Fruit fly (Drosophila melanogaster) whole organism, embryonic: Measurements from ENCODE around the gene enc.

Source experiments
- Atf-2 ChIP-seq: fragments of 200-800 bp; sonication (Bioruptor generic); optimal IDR thresholded peaks from 2 replicates; lab custom pipeline; 2016; ENCODE audit warnings: missing biosample characterization, missing genetic modification characterization
- Bgb ChIP-seq: fragments of 200-800 bp; sonication (Bioruptor generic); IDR thresholded peaks from 2 replicates; pipeline ENCODE4 v1.3.6; 2022; ENCODE audit warnings: missing biosample characterization, missing genetic modification characterization; ENCODE audit not compliant: partially characterized antibody
- CG10462 ChIP-seq: fragments of 200-800 bp; sonication (Bioruptor generic); optimal IDR thresholded peaks from 2 replicates; lab custom pipeline; 2016; ENCODE audit warnings: missing biosample characterization, missing genetic modification characterization
- CG1602 ChIP-seq: fragments of 200-800 bp; sonication (Bioruptor generic); optimal IDR thresholded peaks from 3 replicates; lab custom pipeline; 2016; ENCODE audit warnings: missing biosample characterization, missing genetic modification characterization
- CG4707 ChIP-seq: fragments of 200-800 bp; sonication (Bioruptor generic); optimal IDR thresholded peaks from 2 replicates; lab custom pipeline; 2018; ENCODE audit warnings: missing biosample characterization, mild to moderate bottlenecking, missing genetic modification characterization, moderate library complexity
- CG9817 ChIP-seq: fragments of 200-800 bp; sonication (Bioruptor generic); optimal IDR thresholded peaks from 2 replicates; lab custom pipeline; 2018; ENCODE audit warnings: missing biosample characterization, mild to moderate bottlenecking, missing genetic modification characterization, moderate library complexity
- caup ChIP-seq: fragments of 200-800 bp; sonication (Bioruptor generic); optimal IDR thresholded peaks from 3 replicates; lab custom pipeline; 2017; ENCODE audit warnings: missing biosample characterization, mild to moderate bottlenecking, missing genetic modification characterization, moderate library complexity; ENCODE audit not compliant: severe bottlenecking
- crc ChIP-seq: fragments of 200-800 bp; sonication (Bioruptor generic); optimal IDR thresholded peaks from 2 replicates; lab custom pipeline; 2016; ENCODE audit warnings: missing biosample characterization, missing genetic modification characterization

- peak; percentile 65 for TF ChIP-seq CG9817 (tag; lab: Kevin White, UChicago)
- peak; percentile 69 for TF ChIP-seq Atf-2
- no peak for TF ChIP-seq Bgb
- peak; percentile 77 for TF ChIP-seq caup
- peak; percentile 42 for TF ChIP-seq CG10462 (GFP tag; lab: Kevin White, UChicago)
- peak; percentile 42 for TF ChIP-seq CG1602 (GFP tag; lab: Kevin White, UChicago)
- TF ChIP-seq CG4707 (GFP tag; lab: Kevin White, UChicago), result peak; percentile 21
- TF ChIP-seq crc, result peak; percentile 68
Observed at dm6 chr3L:3802677-3803076, 15.8 kb upstream of the enc start.
